Worm (Caenorhabditis elegans): ENCODE results near the gene pdl-1.
A peak's percentile ranks its signal among the peaks of the same experiment; 100 is the strongest.

The pdl-1 gene

DNA sequence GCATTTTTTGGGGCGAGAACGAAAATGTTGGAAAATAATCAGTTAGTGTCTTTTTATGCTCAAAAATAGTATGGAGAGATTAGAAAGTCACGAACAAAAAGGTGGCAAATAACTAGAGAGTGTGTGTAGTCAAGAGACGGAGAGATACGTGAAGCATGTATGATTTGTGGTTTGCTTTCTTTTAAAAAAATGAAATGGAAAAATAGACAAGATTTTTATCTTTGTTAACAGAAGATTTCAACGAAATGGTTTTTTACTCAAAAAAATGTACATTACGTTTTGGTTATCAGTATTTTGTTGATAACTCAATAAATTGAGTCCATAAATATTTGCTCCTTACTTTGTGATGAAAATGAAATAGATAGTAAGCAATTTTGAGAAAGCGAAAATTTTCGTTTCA lies 24.6 kb downstream of the pdl-1 start, which contains the start of gene dhs-7:
Gene dhs-7, minus strand, starts transcription at position 277 of the 400 bp plus-strand sequence.
- TF ChIP-seq daf-8 (GFP tag; IDR thresholded peaks at IDR 0.05) (no peak), dmd-6 (GFP tag; IDR thresholded peaks at IDR 0.05) (peak; percentile 36; the same call in 1 of the 2 replicates), nhr-28 (tag; optimal IDR thresholded peaks at IDR 0.05) (peak; percentile 34), nhr-6 (tag; optimal IDR thresholded peaks at IDR 0.05) (no peak), hlh-11 (tag; optimal IDR thresholded peaks at IDR 0.05) (peak; percentile 20), dve-1 (tag; optimal IDR thresholded peaks at IDR 0.05; ENCODE audit: insufficient read depth) (peak; percentile 58), daf-16 (GFP tag; optimal IDR thresholded peaks at IDR 0.05) (no peak), daf-16 (tag; optimal IDR thresholded peaks at IDR 0.05) (peak; percentile 70), pqm-1 (tag; optimal IDR thresholded peaks at IDR 0.05) (peak; percentile 47)

DNA sequence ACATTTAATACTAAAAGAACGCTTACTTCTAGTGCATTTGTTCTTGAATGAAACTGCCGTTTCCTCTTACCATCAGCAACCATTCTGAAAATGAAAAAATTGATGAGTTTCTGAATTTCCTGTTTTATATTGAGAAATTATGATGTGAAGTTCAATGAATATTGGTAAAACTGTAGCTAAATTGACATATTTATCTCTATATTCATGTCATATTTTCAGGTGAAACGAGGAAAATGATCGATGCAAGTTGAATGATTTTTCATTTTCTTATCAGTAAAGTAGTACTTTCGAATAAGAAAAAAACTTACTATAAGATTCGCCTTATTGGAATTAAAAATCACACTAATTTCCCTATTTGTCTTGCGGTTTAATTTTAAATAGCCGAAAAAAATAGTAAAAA lies 26.6 kb downstream of the pdl-1 start, which contains the start of gene E04F6.15:
Gene E04F6.15, minus strand, starts transcription at position 101 of the 400 bp plus-strand sequence.
- TF ChIP-seq dve-1 (tag; optimal IDR thresholded peaks at IDR 0.05; ENCODE audit: insufficient read depth) (peak; percentile 31), unc-39 (tag; optimal IDR thresholded peaks at IDR 0.05) (no peak), Y48G9A.11 (GFP tag; IDR thresholded peaks at IDR 0.05) (no peak), sdz-12 (GFP tag; optimal IDR thresholded peaks at IDR 0.05) (no peak), spr-1 (tag; optimal IDR thresholded peaks at IDR 0.05) (no peak), dmd-6 (GFP tag; IDR thresholded peaks at IDR 0.05) (peak; percentile 47; the same call in 1 of the 2 replicates), T20F7.1 (GFP tag; optimal IDR thresholded peaks at IDR 0.05) (peak; percentile 10)

DNA sequence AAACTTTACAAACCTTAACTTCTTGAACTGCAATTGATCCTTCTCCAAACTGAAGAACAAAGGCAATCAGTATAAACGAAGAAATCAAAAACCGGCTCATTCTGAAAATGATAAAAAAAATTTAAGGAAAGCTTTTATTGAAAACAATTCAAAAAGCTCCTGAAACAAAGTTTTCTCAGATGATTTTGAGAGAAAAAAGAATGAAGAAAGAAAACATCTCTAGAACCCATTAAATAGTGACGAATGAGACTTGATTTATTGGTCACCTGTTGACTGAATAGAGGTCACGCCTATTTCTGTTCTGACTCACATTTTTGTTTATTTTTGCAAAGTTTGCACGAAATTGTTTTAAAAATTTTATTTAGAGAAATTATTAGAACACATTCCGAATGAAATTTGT lies 27.7 kb downstream of the pdl-1 start, which contains the start of gene E04F6.8:
Gene E04F6.8, minus strand, starts transcription at position 101 of the 400 bp plus-strand sequence.
- TF ChIP-seq mep-1 (tag; optimal IDR thresholded peaks at IDR 0.05): no peak
- TF ChIP-seq daf-16 (GFP tag; optimal IDR thresholded peaks at IDR 0.05): peak in 1 of 2 experiments; percentile 75
- TF ChIP-seq daf-16 (tag; optimal IDR thresholded peaks at IDR 0.05): no peak
- TF ChIP-seq ceh-32 (tag; optimal IDR thresholded peaks at IDR 0.05; ENCODE audit: poor library complexity): no peak
- peak; percentile 8 for TF ChIP-seq nhr-11 (tag; optimal IDR thresholded peaks at IDR 0.05)
- peak; percentile 38 for TF ChIP-seq hlh-30 (tag; optimal IDR thresholded peaks at IDR 0.05; ENCODE audit: insufficient read depth)
- TF ChIP-seq F26F4.8 (GFP tag; conservative IDR thresholded peaks at IDR 0.05): no peak

DNA sequence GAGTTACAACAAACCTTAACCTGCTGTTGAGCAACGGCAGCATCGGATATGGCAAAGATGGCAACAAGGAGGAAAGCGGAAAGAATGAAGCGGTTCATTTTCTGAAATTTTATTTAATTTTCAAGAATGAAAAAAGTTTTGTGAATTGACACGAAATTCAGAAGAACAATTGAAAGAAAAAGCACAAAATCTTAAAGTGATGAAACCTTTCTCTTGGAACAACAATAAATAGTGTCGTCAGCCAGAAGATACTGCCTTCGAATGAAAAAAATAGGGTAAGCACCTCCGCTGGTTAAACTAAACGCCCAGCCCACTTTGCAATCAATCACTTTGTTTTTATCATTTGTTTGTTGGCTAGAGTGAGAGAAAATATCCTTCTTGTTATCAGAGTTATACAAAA lies 28.5 kb downstream of the pdl-1 start, which contains the start of gene E04F6.9:
Gene E04F6.9, minus strand, starts transcription at position 101 of the 400 bp plus-strand sequence.
- TF ChIP-seq lsy-2 (tag; optimal IDR thresholded peaks at IDR 0.05): no peak
- TF ChIP-seq daf-12 (tag; optimal IDR thresholded peaks at IDR 0.05): no peak
- no peak for TF ChIP-seq spr-1 (tag; optimal IDR thresholded peaks at IDR 0.05)
- TF ChIP-seq daf-16 (GFP tag; optimal IDR thresholded peaks at IDR 0.05): peak in 1 of 2 experiments; percentile 36
- TF ChIP-seq daf-16 (tag; optimal IDR thresholded peaks at IDR 0.05): no peak

DNA sequence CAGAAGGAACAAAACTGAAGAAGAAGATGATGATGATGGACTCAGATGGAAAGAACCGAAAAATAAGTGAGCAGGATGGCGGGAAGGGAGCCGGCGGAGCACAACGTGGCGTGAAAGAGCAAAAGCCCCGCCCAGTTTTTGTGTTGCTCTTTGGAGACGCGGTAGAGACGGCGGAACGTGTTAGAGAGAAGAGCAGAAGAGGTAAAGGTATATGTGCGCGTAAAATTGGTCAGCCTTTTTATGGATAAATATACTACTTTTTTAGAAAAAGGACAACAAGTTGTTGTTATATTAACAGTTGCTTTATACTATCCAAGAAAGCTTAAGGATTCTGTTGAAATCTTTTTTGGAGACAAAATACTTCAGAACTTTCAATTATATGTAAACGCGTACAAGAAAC lies 33.4 kb downstream of the pdl-1 start, which contains the start of gene E04F6.10:
Gene E04F6.10, minus strand, starts transcription at position 101 of the 400 bp plus-strand sequence.
- TF ChIP-seq hmg-1.1 (GFP tag; IDR thresholded peaks at IDR 0.05): no peak
- no peak for TF ChIP-seq hif-1 (tag; optimal IDR thresholded peaks at IDR 0.05)
- no peak for TF ChIP-seq vab-7 (GFP tag; IDR thresholded peaks at IDR 0.05)
- TF ChIP-seq nhr-42 (GFP tag; IDR thresholded peaks at IDR 0.05): no peak
- no peak for TF ChIP-seq daf-19 (GFP tag; conservative IDR thresholded peaks at IDR 0.05)
- TF ChIP-seq egl-27 (tag; optimal IDR thresholded peaks at IDR 0.05): no peak
- TF ChIP-seq hlh-30 (tag; optimal IDR thresholded peaks at IDR 0.05; ENCODE audit: insufficient read depth): no peak
- TF ChIP-seq Y105C5A.15 (GFP tag; IDR thresholded peaks at IDR 0.05): no peak
- no peak for TF ChIP-seq dmd-8 (GFP tag; IDR thresholded peaks at IDR 0.05)
- no peak for TF ChIP-seq nhr-76 (tag; optimal IDR thresholded peaks at IDR 0.05)
- no peak for TF ChIP-seq daf-16 (GFP tag; optimal IDR thresholded peaks at IDR 0.05)
- TF ChIP-seq daf-16 (tag; optimal IDR thresholded peaks at IDR 0.05): no peak
- peak; percentile 66 for TF ChIP-seq aha-1 (tag)
- no peak for TF ChIP-seq cey-2 (tag; optimal IDR thresholded peaks at IDR 0.05; ENCODE audit: borderline replicate concordance, insufficient read depth)
- peak in 1 of 2 experiments; percentile 57 for TF ChIP-seq unc-62 (GFP tag; optimal IDR thresholded peaks at IDR 0.05 in 1 of 2)
- no peak for TF ChIP-seq unc-62 (tag; optimal IDR thresholded peaks at IDR 0.05)
- TF ChIP-seq Y48G9A.11 (GFP tag; IDR thresholded peaks at IDR 0.05): no peak
- TF ChIP-seq sdz-12 (GFP tag; optimal IDR thresholded peaks at IDR 0.05): no peak
